Worm (Caenorhabditis elegans) whole organism, dauer: ENCODE data around the gene ttr-8.
"Not testable (repeated sequence)": the region's sequence is repeated elsewhere in the genome, so short reads cannot be mapped to it uniquely, and the experiment has no call there.

ENCODE experiments used
- unc-62 ChIP-seq: sonication (generic microtip); optimal IDR thresholded peaks from 2 replicates; lab custom pipeline; 2017; ENCODE audit warnings: missing biosample characterization, missing genetic modification reagents, missing genetic modification characterization

ttr-8 gene

DNA sequence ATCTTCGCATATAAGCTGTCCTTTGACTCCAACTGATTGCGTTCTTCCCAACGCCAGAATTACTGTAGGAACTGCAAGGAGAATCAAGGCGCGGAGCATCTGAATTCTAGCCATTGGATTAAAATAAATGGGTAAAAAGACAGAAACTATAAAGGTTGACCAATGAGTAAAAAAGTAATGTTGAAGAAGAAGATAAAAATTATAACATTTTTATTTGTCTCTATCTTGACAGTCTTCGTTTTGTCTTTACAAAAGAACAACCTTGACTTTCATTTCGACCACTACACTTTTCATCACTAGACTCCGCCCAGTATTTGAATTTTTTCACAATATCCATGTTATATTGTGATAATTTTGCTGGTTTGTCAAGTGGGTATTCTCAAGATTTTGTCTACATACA is at the start of gene ttr-8:
TSS of gene ttr-8 (minus strand) at position 101 of the 400 bp plus-strand sequence.
- no peak for TF ChIP-seq unc-62 (GFP tag; lab: Kevin White, UChicago)

DNA sequence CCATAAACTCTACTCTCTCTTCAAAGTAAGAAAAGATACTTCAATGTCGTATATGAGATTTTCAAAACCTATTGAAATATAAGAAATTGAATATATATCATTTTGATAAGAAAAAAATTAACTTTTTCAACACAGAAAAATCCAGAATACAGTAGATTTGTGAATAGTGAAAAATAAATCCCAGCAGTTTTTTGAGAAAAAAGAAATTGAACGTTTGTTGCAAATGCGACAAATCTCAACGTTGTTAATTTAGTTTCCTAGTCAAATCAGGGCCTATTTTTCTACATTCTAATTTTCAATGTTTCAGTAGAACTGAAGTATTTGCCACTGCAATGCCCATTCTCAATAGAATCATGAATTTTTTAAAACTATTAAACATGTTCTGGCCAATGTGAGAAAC is 49.4 kb upstream of the ttr-8 start, which contains the start of gene T04A6.2:
TSS of gene T04A6.2 (plus strand) at position 301 of the 400 bp plus-strand sequence.
- TF ChIP-seq unc-62 (GFP tag; lab: Kevin White, UChicago) = no peak

DNA sequence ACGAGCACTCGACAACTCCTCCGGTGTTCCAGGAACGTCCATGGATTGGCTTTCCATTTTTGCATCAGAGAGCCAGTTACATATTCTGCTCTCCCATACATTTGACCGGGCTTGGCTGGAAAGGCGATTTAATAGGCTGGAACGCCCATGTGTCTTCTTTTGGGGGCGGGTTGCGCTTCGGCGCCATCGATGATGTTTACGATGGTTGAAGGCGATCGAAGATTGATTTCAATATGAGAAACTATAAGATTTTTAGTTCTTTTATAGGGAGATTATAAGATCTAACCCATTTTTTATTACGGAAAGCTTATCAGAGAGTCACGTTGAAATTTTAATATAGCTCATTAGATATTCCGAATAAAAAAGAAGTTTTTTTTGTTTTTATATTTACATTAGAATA is 44.0 kb upstream of the ttr-8 start, which contains the start of gene nsph-4.3:
TSS of gene nsph-4.3 (minus strand) at position 101 of the 400 bp plus-strand sequence.
- TF ChIP-seq unc-62 (GFP tag; lab: Kevin White, UChicago) = no peak

DNA sequence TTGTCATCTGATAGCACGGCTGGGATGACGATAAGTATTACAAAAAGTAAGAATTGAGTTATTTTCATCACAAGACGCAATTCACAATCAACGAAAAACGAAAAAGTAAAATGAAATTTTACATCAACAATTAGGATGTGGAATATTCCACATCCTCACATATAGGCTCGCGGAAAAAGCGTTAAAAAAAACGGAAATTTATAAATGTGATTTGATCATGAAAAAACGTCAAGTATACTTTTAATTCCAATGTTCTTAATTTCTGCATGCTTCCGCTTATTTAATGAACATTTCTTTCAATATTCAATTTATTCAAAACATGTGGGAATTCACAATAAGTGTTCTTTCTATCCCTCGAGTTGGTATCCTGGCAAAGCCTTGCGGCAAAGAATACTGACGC is 43.1 kb upstream of the ttr-8 start, which contains the start of gene T04A6.3:
TSS of gene T04A6.3 (minus strand) at position 101 of the 400 bp plus-strand sequence.
- TF ChIP-seq unc-62 (GFP tag; lab: Kevin White, UChicago) = no peak

DNA sequence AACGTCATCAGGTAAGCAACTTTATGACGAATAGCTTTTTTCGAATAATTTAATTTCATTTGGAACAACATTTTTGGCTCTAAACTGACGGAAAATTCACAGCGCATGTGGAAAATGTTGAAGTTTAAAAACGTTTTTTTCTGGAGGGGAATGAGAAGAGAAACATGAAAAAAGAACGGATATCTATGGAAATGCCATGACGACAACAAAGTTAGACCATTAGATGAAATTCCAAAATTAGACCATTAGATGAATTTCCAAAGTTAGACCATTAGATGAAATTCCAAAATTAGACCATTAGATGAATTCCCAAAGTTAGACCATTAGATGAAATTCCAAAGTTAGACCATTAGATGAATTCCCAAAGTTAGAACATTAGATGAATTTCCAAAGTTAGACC is 29.3 kb upstream of the ttr-8 start, which contains the start of gene Y80D4G.2:
TSS of gene Y80D4G.2 (minus strand) at position 101 of the 400 bp plus-strand sequence.
- TF ChIP-seq unc-62 (GFP tag; lab: Kevin White, UChicago) = not testable (repeated sequence)

DNA sequence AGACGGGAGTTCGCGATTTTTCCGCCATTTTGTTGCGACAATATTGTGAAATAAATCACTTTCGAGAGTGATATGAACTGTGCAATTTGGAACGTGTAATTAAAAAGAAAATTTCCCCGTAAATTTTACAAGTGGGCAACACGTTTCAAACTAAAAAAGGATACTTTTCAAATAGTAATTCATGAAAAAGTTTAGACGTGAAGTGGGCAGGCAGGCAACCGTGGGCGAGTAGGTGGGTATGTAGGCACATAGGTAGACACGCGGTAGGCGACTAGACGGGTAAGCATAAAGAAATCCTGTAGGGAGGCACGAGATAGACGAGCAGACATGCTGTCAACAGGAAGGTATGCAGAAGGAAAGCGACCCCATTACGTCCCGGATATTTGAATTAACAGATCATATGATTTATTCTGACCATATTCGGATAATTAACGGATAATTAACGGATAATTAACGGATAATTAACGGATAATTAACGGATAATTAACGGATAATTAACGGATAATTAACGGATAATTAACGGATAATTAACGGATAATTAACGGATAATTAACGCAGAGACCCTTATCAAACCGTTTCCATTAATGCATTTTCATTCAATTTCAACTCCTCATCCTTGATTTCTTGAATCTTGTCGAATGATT is 28.3 kb upstream of the ttr-8 start, which contains the start of gene R13A5.11:
TSS of gene R13A5.11 (minus strand) at position 51 of the 644 bp plus-strand sequence.
- no peak for TF ChIP-seq unc-62 (GFP tag; lab: Kevin White, UChicago)

DNA sequence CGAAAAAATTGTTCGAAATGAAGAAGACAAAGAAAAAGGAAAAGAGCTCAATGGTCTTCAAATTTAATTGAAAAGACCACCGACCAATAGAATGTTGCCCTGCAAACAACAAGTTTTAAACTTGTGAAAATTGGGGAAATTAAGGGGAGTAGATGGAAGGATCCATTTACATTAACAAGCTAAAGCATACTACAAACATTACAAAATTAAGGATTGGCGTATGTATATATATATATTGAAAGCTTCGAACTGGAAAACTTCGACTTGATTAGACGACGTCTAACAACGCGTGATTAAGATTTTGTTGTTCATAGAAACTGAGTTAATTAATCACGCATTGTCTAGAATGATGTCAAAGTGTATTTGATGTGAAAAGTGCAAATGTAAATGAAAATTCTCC is 23.1 kb upstream of the ttr-8 start, which contains the start of gene R13A5.15:
TSS of gene R13A5.15 (minus strand) at position 101 of the 400 bp plus-strand sequence.
- no peak for TF ChIP-seq unc-62 (GFP tag; lab: Kevin White, UChicago)

DNA sequence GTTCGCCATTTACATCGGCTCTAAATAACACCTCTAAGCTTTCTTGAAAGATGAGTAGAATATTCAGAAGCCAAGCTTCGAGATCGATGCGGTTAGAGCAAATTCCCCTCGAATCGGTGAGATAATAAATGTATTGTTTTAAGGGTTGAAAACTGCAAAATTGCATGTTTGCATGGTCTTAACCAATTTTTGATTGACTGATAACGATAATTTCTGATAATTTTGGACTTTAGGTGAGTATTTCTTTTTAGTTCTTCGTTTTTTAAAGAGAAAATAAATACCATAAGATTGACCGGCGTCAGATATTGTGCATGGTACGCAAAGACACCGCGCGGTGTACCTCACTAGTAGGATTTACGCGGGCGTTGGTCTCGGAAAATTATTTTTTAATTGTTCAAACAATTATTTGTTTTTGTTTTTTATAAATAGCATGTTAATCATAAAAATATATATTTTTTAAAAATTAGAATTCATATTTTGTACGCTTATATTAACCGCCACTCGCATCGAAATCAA is 19.0 kb upstream of the ttr-8 start, which contains the start of gene cup-5:
TSS of gene cup-5 (plus strand) at position 51 of the 516 bp plus-strand sequence.
- TF ChIP-seq unc-62 (GFP tag; lab: Kevin White, UChicago) = no peak

DNA sequence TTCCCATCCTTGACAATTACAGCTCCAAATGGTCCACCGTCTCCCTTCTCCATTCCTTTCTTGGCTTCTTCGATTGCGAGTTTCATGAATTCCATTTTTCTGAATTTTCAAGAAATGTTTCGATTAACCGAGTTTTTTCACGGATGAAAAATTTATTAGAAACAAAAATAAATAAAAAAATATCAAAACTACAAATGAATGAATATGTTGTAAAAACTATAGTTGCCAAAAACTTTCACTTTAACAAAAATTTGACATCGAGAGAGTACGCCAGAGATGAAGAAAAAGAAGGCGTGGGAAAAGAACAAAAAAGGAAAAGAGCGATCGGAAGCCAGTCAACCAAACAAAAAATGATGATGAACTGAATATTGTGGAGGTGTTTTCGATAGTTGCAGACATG is 17.7 kb upstream of the ttr-8 start, which contains the start of gene R13A5.10:
TSS of gene R13A5.10 (minus strand) at position 101 of the 400 bp plus-strand sequence.
- TF ChIP-seq unc-62 (GFP tag; lab: Kevin White, UChicago) = no peak

DNA sequence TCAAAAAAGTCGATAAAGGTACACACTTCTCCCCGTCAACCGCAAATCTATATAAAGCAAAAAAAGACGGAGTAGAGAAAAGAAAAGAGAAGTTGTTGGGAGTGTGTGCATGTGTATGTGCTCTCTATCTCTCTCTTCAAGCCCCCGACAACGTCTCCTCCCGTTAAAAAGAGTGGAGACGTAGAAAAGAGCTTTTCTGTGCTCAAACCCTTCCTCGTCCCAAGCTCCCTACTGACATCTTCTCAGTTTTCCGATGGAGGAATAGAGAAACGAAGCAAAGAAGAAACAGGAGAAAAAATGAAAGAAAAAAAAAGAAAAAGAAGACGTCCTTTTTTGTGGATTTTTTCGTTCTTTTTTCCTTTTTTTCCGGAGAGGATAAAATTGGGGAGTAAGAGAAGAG is 15.4 kb upstream of the ttr-8 start:
- TF ChIP-seq unc-62 (GFP tag; lab: Kevin White, UChicago) = no peak

DNA sequence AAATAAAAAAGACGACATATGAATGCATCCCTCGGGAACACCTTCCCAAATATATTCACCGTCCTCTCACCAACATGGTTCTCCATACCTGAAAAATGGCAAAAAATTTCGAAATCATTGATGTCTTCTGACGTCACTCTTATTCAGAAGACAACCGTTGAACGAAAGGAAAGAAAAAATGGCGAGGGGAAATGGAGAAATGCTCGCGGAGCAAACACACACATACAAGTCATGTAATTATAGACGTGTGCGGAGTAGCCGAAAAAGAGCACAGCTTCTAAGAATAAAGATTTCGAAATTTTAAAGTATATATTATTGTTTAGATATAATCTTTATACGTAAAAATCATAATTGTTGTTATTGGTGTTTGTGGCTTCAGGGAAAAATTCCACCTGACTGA is 14.2 kb upstream of the ttr-8 start, which contains the start of gene mfsd-6:
TSS of gene mfsd-6 (minus strand) at position 88 of the 400 bp plus-strand sequence.
- TF ChIP-seq unc-62 (GFP tag; lab: Kevin White, UChicago) = no peak

DNA sequence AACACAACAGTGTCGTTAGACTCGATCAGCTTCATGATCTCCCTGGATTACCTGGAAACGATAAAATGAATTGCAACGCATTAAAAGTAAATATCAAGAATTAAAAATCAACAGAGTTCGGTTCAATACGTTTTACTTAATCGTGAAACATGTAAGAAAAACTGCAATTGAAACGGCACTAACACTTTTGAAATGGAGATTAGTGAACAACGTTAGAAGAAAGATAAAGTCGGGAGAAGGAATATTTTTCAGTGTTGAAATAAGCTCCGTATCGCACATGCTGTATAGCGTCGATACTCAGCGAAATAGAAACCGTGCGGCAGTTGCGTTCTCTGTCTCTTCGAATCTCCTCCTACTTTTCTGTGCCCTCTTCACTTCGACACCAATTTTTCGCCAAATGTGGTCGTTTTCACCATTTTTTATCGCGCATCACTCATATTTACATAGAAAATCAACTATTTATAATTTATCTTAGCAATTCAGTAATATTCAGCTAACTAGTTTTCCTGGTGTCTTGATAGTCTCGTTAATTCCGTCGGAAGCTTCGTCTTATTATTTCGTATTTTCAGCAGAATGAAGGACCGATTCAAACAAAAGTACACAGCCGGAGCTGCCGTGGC is 7.7 kb upstream of the ttr-8 start, which contains the start of the genes rpl-9 and lpd-7:
TSS of gene rpl-9 (minus strand) at position 51 of the 620 bp plus-strand sequence.
TSS of gene lpd-7 (plus strand) at position 570 of the 620 bp plus-strand sequence.
- no peak for TF ChIP-seq unc-62 (GFP tag; lab: Kevin White, UChicago)

DNA sequence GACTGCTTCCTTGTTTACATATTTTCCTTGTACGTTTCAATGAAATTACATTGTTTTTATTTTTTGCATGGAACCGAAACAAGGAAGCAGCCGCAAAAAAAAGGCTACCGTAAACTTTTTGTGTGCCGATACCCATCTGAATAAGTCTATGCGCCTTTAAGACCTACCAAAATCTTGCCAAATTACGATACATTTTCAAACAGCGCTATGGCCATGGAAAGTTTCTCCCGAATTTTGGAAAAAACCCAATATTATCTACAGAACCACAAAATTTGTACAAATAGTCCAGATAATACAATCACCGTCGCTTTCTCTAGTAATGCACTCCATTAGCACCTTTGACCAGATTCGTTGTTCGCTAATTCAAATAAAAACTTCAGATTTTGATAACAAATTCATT is 6.6 kb upstream of the ttr-8 start:
- TF ChIP-seq unc-62 (GFP tag; lab: Kevin White, UChicago) = no peak

DNA sequence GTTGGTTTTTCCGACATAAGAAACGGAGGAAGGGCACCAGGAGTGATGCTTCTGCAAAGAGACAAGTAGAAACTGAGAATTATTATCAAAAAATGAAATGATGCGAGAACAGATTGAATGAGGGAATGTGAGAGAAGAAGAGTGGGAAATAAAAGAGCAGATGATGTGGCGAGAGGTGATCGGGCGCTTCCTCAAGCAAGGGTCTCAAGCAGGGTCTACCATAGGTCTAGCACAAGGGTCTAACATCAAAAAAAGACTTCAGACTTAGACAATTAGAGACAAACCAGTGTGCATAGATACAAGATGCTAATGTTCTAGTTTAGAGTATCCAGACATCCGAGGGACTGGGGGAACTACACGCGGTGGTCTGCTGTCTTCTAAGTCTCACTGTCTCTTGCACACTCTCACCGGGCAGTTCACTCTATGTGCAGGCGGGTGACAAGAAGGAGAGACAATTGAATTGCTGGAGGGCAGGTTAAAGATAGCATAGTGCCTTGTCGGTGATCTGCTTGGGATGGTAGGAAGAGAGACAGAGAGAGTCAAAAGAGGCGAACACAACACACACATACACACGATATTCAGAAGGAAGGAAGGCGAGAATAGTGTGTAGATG is 5.0 kb upstream of the ttr-8 start, which contains the start of gene R13A5.7:
TSS of gene R13A5.7 (minus strand) at position 51 of the 613 bp plus-strand sequence.
- TF ChIP-seq unc-62 (GFP tag; lab: Kevin White, UChicago) = no peak

DNA sequence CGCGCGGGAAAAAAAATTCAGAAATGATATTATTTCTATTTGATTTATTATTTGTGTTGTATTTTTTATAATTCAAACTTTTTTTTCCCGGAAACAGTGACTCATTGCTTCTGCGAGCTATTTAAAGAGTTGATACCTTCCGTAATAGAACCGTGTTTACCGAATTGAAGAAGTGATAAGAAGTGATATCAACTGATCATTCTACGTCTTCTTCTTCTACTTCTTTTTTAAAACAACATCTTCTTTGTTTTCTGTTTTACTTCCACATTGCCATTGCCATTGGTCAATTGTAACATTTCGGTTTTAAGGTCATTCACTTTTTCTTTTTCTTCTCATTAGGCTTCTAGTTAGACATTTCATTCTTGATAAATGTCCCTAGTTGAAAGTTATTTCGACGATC is 951 bp upstream of the ttr-8 start, which contains the start of gene ttr-32:
TSS of gene ttr-32 (plus strand) at position 314 of the 400 bp plus-strand sequence.
- TF ChIP-seq unc-62 (GFP tag; lab: Kevin White, UChicago) = no peak
